Fruit fly (Drosophila melanogaster) whole organism, embryonic: Measurements from ENCODE around the gene Agpat4.

Experiments
- Antp ChIP-seq: fragments of 200-800 bp; sonication (Bioruptor generic); optimal IDR thresholded peaks from 3 replicates; lab custom pipeline; 2016; ENCODE audit warnings: missing biosample characterization, missing genetic modification characterization
- Blimp-1 ChIP-seq: fragments of 200-800 bp; sonication (Bioruptor generic); optimal IDR thresholded peaks from 3 replicates; lab custom pipeline; 2018; ENCODE audit warnings: missing biosample characterization, missing genetic modification characterization, mild to moderate bottlenecking, moderate library complexity, missing genetic modification reagents
- CG10654 ChIP-seq: fragments of 200-800 bp; sonication (Bioruptor generic); optimal IDR thresholded peaks from 2 replicates; lab custom pipeline; 2016; ENCODE audit warnings: missing biosample characterization, missing genetic modification characterization
- CG10959 ChIP-seq: fragments of 200-800 bp; sonication (Bioruptor generic); IDR thresholded peaks from 2 replicates; pipeline ENCODE4 v1.3.6; 2022; ENCODE audit warnings: missing biosample characterization, missing genetic modification characterization
- CG10979 ChIP-seq: fragments of 200-800 bp; sonication (Bioruptor generic); optimal IDR thresholded peaks from 2 replicates; lab custom pipeline; 2018; ENCODE audit warnings: missing biosample characterization, mild to moderate bottlenecking, missing genetic modification characterization, moderate library complexity
- CG12236 ChIP-seq: fragments of 200-800 bp; sonication (Bioruptor generic); optimal IDR thresholded peaks from 2 replicates; lab custom pipeline; 2016; ENCODE audit warnings: missing biosample characterization, missing genetic modification characterization
- CG13296 ChIP-seq: fragments of 200-800 bp; sonication (Bioruptor generic); optimal IDR thresholded peaks from 3 replicates; lab custom pipeline; 2018; ENCODE audit warnings: missing biosample characterization, mild to moderate bottlenecking, missing genetic modification characterization
- CG14710 ChIP-seq: fragments of 200-800 bp; sonication (Bioruptor generic); optimal IDR thresholded peaks from 3 replicates; lab custom pipeline; 2019; ENCODE audit warnings: missing biosample characterization, mild to moderate bottlenecking, missing genetic modification characterization, moderate library complexity
- CG16815 ChIP-seq: fragments of 200-800 bp; sonication (Bioruptor generic); optimal IDR thresholded peaks from 3 replicates; lab custom pipeline; 2017; ENCODE audit warnings: missing biosample characterization, mild to moderate bottlenecking, missing genetic modification characterization
- CG2199 ChIP-seq: fragments of 200-800 bp; sonication (Bioruptor generic); IDR thresholded peaks from 3 replicates; pipeline ENCODE4 v1.3.6; 2022; ENCODE audit warnings: missing biosample characterization, missing genetic modification characterization
- CG2202 ChIP-seq: fragments of 200-800 bp; sonication (Bioruptor generic); optimal IDR thresholded peaks from 2 replicates; lab custom pipeline; 2018; ENCODE audit warnings: missing biosample characterization, mild to moderate bottlenecking, missing genetic modification characterization
- CG3065 ChIP-seq: fragments of 200-800 bp; sonication (Bioruptor generic); optimal IDR thresholded peaks from 2 replicates; lab custom pipeline; 2016; ENCODE audit warnings: missing biosample characterization, missing genetic modification characterization
- CG31365 ChIP-seq: fragments of 200-800 bp; sonication (Bioruptor generic); optimal IDR thresholded peaks from 2 replicates; lab custom pipeline; 2018; ENCODE audit warnings: missing biosample characterization, mild to moderate bottlenecking, missing genetic modification characterization
- CG3163 ChIP-seq: fragments of 200-800 bp; sonication (Bioruptor generic); optimal IDR thresholded peaks from 3 replicates; lab custom pipeline; 2016; ENCODE audit warnings: missing biosample characterization, missing genetic modification characterization
- CG4282 ChIP-seq: fragments of 200-800 bp; sonication (Bioruptor generic); optimal IDR thresholded peaks from 2 replicates; lab custom pipeline; 2016; ENCODE audit warnings: missing biosample characterization, missing genetic modification characterization
- CG43689 ChIP-seq: fragments of 200-800 bp; sonication (Bioruptor generic); IDR thresholded peaks from 2 replicates; pipeline ENCODE4 v1.3.6; 2022; ENCODE audit warnings: missing biosample characterization, missing genetic modification characterization
- CG4730 ChIP-seq: fragments of 200-800 bp; sonication (Bioruptor generic); IDR thresholded peaks from 2 replicates; pipeline ENCODE4 v1.3.6; 2022; ENCODE audit warnings: missing biosample characterization, missing genetic modification characterization
- CG5245 ChIP-seq: fragments of 200-800 bp; sonication (Bioruptor generic); optimal IDR thresholded peaks from 3 replicates; lab custom pipeline; 2016; ENCODE audit warnings: missing biosample characterization, missing genetic modification characterization
- CG7839 ChIP-seq: fragments of 200-800 bp; sonication (Bioruptor generic); optimal IDR thresholded peaks from 3 replicates; lab custom pipeline; 2018; ENCODE audit warnings: missing biosample characterization, mild to moderate bottlenecking, missing genetic modification characterization, moderate library complexity
- CG8281 ChIP-seq: fragments of 200-800 bp; sonication (Bioruptor generic); optimal IDR thresholded peaks from 2 replicates; lab custom pipeline; 2018; ENCODE audit warnings: missing biosample characterization, mild to moderate bottlenecking, missing genetic modification characterization, moderate library complexity
- CHES-1-like ChIP-seq: fragments of 200-800 bp; sonication (Bioruptor generic); optimal IDR thresholded peaks from 2 replicates; lab custom pipeline; 2016; ENCODE audit warnings: missing biosample characterization, missing genetic modification characterization
- Camta ChIP-seq: fragments of 200-800 bp; sonication (Bioruptor generic); optimal IDR thresholded peaks from 2 replicates; lab custom pipeline; 2016; ENCODE audit warnings: missing biosample characterization, missing genetic modification characterization
- Dbx ChIP-seq: fragments of 200-800 bp; sonication (Bioruptor generic); IDR thresholded peaks from 3 replicates; pipeline ENCODE4 v1.3.6; 2022; ENCODE audit warnings: missing biosample characterization, missing genetic modification characterization
- Dp ChIP-seq: fragments of 200-800 bp; sonication (Bioruptor generic); optimal IDR thresholded peaks from 2 replicates; lab custom pipeline; 2018; ENCODE audit warnings: missing biosample characterization, mild to moderate bottlenecking, missing genetic modification characterization, moderate library complexity
- Ets65A ChIP-seq: fragments of 200-800 bp; sonication (Bioruptor generic); peaks from one replicate; lab custom pipeline; 2016; ENCODE audit warnings: missing biosample characterization, missing genetic modification characterization
- Hsf ChIP-seq: fragments of 200-800 bp; sonication (Bioruptor generic); optimal IDR thresholded peaks from 3 replicates; lab custom pipeline; 2016; ENCODE audit warnings: missing biosample characterization, missing genetic modification characterization
- Med ChIP-seq: fragments of 200-800 bp; sonication (Bioruptor generic); peaks from one replicate; lab custom pipeline; 2016; ENCODE audit warnings: missing biosample characterization, missing genetic modification characterization, mild to moderate bottlenecking, inconsistent platforms, moderate library complexity
- Ptx1 ChIP-seq: fragments of 200-800 bp; sonication (Bioruptor generic); IDR thresholded peaks from 2 replicates; pipeline ENCODE4 v1.3.6; 2022; ENCODE audit warnings: missing biosample characterization, missing genetic modification characterization
- Scr ChIP-seq: fragments of 200-800 bp; sonication (Bioruptor generic); IDR thresholded peaks from 2 replicates; pipeline ENCODE4 v1.3.6; 2022; ENCODE audit warnings: missing biosample characterization, missing genetic modification characterization; ENCODE audit not compliant: partially characterized antibody
- ac ChIP-seq: fragments of 200-800 bp; sonication (Bioruptor generic); optimal IDR thresholded peaks from 3 replicates; lab custom pipeline; 2017; ENCODE audit warnings: missing biosample characterization, mild to moderate bottlenecking, missing genetic modification characterization
- ase ChIP-seq: fragments of 200-800 bp; sonication (Bioruptor generic); IDR thresholded peaks from 3 replicates; pipeline ENCODE4 v1.3.6; 2022; ENCODE audit warnings: missing biosample characterization, missing genetic modification characterization
- ato ChIP-seq: fragments of 200-800 bp; sonication (Bioruptor generic); IDR thresholded peaks from 2 replicates; pipeline ENCODE4 v1.3.6; 2022; ENCODE audit warnings: missing biosample characterization, missing genetic modification characterization; ENCODE audit not compliant: partially characterized antibody
- dati ChIP-seq: fragments of 200-800 bp; sonication (Bioruptor generic); IDR thresholded peaks from 2 replicates; pipeline ENCODE4 v1.3.6; 2022; ENCODE audit warnings: missing biosample characterization, missing genetic modification characterization
- dimm ChIP-seq: fragments of 200-800 bp; sonication (Bioruptor generic); IDR thresholded peaks from 2 replicates; pipeline ENCODE4 v1.3.6; 2022; ENCODE audit warnings: missing biosample characterization, missing genetic modification characterization
- emc ChIP-seq: fragments of 200-800 bp; sonication (Bioruptor generic); optimal IDR thresholded peaks from 2 replicates; lab custom pipeline; 2016; ENCODE audit warnings: missing biosample characterization, missing genetic modification characterization
- eve ChIP-seq, 2 experiments: fragments of >200 bp; optimal IDR thresholded peaks; 2 replicates each; lab custom pipeline; 2017; ENCODE audit warnings: missing biosample characterization in 2 of 2, missing genetic modification characterization in 2 of 2
- fd64A ChIP-seq: fragments of 200-800 bp; sonication (Bioruptor generic); optimal IDR thresholded peaks from 3 replicates; lab custom pipeline; 2018; ENCODE audit warnings: missing biosample characterization, mild to moderate bottlenecking, missing genetic modification characterization
- fru ChIP-seq: fragments of >200 bp; optimal IDR thresholded peaks from 2 replicates; lab custom pipeline; 2017
- gce ChIP-seq: fragments of 200-800 bp; sonication (Bioruptor generic); IDR thresholded peaks from 3 replicates; pipeline ENCODE4 v1.3.6; 2022; ENCODE audit warnings: missing biosample characterization, missing genetic modification characterization
- gcm ChIP-seq: fragments of 200-800 bp; sonication (Bioruptor generic); optimal IDR thresholded peaks from 2 replicates; lab custom pipeline; 2019; ENCODE audit warnings: missing biosample characterization, mild to moderate bottlenecking, missing genetic modification characterization, moderate library complexity
- grau ChIP-seq: fragments of 200-800 bp; optimal IDR thresholded peaks from 3 replicates; lab custom pipeline; 2019; ENCODE audit warnings: missing biosample characterization, mild to moderate bottlenecking, missing genetic modification characterization, moderate library complexity
- hbn ChIP-seq: fragments of 200-800 bp; sonication (Bioruptor generic); IDR thresholded peaks from 2 replicates; pipeline ENCODE4 v1.3.6; 2022; ENCODE audit warnings: missing biosample characterization, missing genetic modification characterization; ENCODE audit not compliant: partially characterized antibody
- lilli ChIP-seq: fragments of 200-800 bp; sonication (Bioruptor generic); optimal IDR thresholded peaks from 3 replicates; lab custom pipeline; 2016; ENCODE audit warnings: missing biosample characterization, missing genetic modification characterization
- mam ChIP-seq: fragments of 200-800 bp; sonication (Bioruptor generic); optimal IDR thresholded peaks from 3 replicates; lab custom pipeline; 2016; ENCODE audit warnings: missing biosample characterization, missing genetic modification characterization
- org-1 ChIP-seq: fragments of 200-800 bp; sonication (Bioruptor generic); optimal IDR thresholded peaks from 2 replicates; lab custom pipeline; 2017; ENCODE audit warnings: missing biosample characterization, missing genetic modification characterization
- pfk ChIP-seq: fragments of 200-800 bp; sonication (Bioruptor generic); optimal IDR thresholded peaks from 2 replicates; lab custom pipeline; 2018; ENCODE audit warnings: missing biosample characterization, mild to moderate bottlenecking, missing genetic modification characterization, moderate library complexity
- salm ChIP-seq: fragments of 200-800 bp; sonication (Bioruptor generic); optimal IDR thresholded peaks from 2 replicates; lab custom pipeline; 2018; ENCODE audit warnings: missing biosample characterization, mild to moderate bottlenecking, missing genetic modification characterization
- sd ChIP-seq: fragments of 200-800 bp; sonication (Bioruptor generic); optimal IDR thresholded peaks from 3 replicates; lab custom pipeline; 2018; ENCODE audit warnings: missing biosample characterization, mild to moderate bottlenecking, missing genetic modification characterization, moderate library complexity
- sug ChIP-seq: fragments of 200-800 bp; optimal IDR thresholded peaks from 2 replicates; lab custom pipeline; 2019; ENCODE audit warnings: missing biosample characterization, mild to moderate bottlenecking, missing genetic modification characterization, moderate library complexity
- trem ChIP-seq: fragments of 200-800 bp; optimal IDR thresholded peaks from 3 replicates; lab custom pipeline; 2019; ENCODE audit warnings: missing biosample characterization, mild to moderate bottlenecking, missing genetic modification characterization, moderate library complexity

Agpat4 gene

DNA sequence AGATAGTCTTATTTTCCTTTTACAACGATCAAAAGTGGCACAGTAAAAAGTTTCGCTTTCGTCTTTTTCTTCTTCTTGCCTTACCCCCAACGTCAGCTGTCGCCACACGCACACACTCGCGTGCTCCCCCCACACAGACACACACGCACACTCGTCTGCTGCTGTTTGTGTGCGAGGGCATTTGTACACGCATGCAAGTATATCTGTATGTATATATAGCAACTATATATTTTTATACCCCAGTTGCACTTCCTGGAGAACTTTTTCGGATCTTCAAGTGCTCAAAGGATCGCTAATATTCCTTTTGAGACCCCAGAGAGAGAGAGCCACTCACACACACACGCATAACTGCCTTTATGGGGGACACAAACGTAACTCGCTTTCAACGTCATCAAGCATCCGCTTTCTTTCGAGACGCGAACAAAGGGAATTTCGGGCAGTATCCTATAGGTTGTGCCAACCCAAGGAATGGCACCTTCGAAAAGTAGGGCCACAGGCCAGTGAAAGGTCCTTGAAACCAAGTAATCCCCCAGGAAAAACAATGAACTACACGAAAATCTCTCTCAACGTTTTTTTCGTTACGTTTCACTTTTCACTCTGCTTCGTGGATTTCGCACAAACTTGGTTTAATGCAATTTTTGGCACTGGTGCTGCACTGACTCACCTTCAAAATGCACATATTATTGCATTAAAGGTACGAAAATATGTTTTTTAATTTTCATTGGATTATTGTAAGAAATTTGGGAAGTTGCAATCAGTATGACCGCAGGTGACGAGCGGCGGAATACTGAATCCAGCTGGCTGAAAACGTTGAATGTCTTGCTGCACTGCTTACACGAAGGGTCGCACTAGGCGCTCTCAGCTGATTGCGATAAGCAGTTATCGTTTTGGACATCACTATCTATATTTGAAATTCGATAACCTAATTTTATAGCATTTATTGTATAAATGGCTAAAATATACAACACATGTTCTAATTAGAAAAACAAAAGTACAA is 3.3 kb downstream of the Agpat4 start, which contains the start of gene roq (continued):
- no peak for TF ChIP-seq org-1 (GFP tag; lab: Kevin White, UChicago)
- TF ChIP-seq Dp (GFP tag; lab: Kevin White, UChicago), result peak; percentile 86
- no peak for TF ChIP-seq CG4282 (GFP tag; lab: Kevin White, UChicago)
- no peak for TF ChIP-seq dimm (GFP tag; lab: Robert Waterston, UW)
- TF ChIP-seq Med (GFP tag; lab: Kevin White, UChicago), result peak; percentile 71
- TF ChIP-seq mam, result no peak
- peak; percentile 57 for TF ChIP-seq CG14710 (tag; lab: Kevin White, UChicago)
- TF ChIP-seq CHES-1-like (GFP tag; lab: Kevin White, UChicago), result peak; percentile 16
- TF ChIP-seq CG2202 (tag; lab: Kevin White, UChicago), result no peak
- no peak for TF ChIP-seq eve (GFP tag; optimal IDR thresholded peaks at IDR 0.05; lab: Kevin White, UChicago)
- 0 out of 3 replicates have a peak, but pooled peaks have one; percentile 46 for TF ChIP-seq Dbx (GFP tag; lab: Robert Waterston, UW)
- no peak for TF ChIP-seq dati (GFP tag; lab: Robert Waterston, UW)
- no peak for TF ChIP-seq CG3065
- no peak for TF ChIP-seq CG5245 (GFP tag; lab: Kevin White, UChicago)
- peak; percentile 92 for TF ChIP-seq Blimp-1 (GFP tag; lab: Kevin White, UChicago)
- TF ChIP-seq CG8281 (tag; lab: Kevin White, UChicago), result no peak
- peak; percentile 36 for TF ChIP-seq grau
- no peak for TF ChIP-seq gce (GFP tag; lab: Robert Waterston, UW)
- no peak for TF ChIP-seq CG16815 (GFP tag; lab: Kevin White, UChicago)
- no peak for TF ChIP-seq Ptx1 (GFP tag; lab: Robert Waterston, UW)
- peak; percentile 68 for TF ChIP-seq trem
- no peak for TF ChIP-seq salm (tag; lab: Kevin White, UChicago)
- no peak for TF ChIP-seq CG43689 (GFP tag; lab: Robert Waterston, UW)
- TF ChIP-seq CG31365 (tag; lab: Kevin White, UChicago), result peak; percentile 97
- TF ChIP-seq Hsf (GFP tag; lab: Kevin White, UChicago), result no peak
- TF ChIP-seq ac (GFP tag; lab: Kevin White, UChicago), result no peak
- TF ChIP-seq ato (GFP tag; lab: Robert Waterston, UW), result peak; percentile 46; the same call in 1 of the 2 replicates
- no peak for TF ChIP-seq fd64A (GFP tag; lab: Kevin White, UChicago)
- no peak for TF ChIP-seq Ets65A (GFP tag; lab: Kevin White, UChicago)
- peak; percentile 93 for TF ChIP-seq sug (tag; lab: Kevin White, UChicago)
- TF ChIP-seq CG10979 (tag; lab: Kevin White, UChicago), result no peak
- TF ChIP-seq gcm (GFP tag; lab: Kevin White, UChicago), result no peak
- TF ChIP-seq CG13296 (GFP tag; lab: Kevin White, UChicago), result no peak
- no peak for TF ChIP-seq Camta (GFP tag; lab: Kevin White, UChicago)
- no peak for TF ChIP-seq ase (GFP tag; lab: Robert Waterston, UW)
- TF ChIP-seq Antp, result no peak
- TF ChIP-seq CG2199 (GFP tag; lab: Robert Waterston, UW), result no peak
- TF ChIP-seq CG12236 (GFP tag; lab: Kevin White, UChicago), result no peak
- TF ChIP-seq hbn (GFP tag; lab: Robert Waterston, UW), result peak; percentile 44; the same call in 1 of the 2 replicates
- no peak for TF ChIP-seq lilli (GFP tag; lab: Kevin White, UChicago)
- no peak for TF ChIP-seq emc (GFP tag; lab: Kevin White, UChicago)
- no peak for TF ChIP-seq CG7839 (tag; lab: Kevin White, UChicago)
- no peak for TF ChIP-seq CG3163
- no peak for TF ChIP-seq fru (lab: Kevin White, UChicago)
- peak; percentile 38 for TF ChIP-seq Scr
- TF ChIP-seq pfk, result no peak
- no peak for TF ChIP-seq sd (tag; lab: Kevin White, UChicago)
- TF ChIP-seq CG10654 (GFP tag; lab: Kevin White, UChicago), result no peak
- TF ChIP-seq CG4730 (GFP tag; lab: Robert Waterston, UW), result no peak
- TF ChIP-seq CG10959 (GFP tag; lab: Robert Waterston, UW), result no peak
